Worm (Caenorhabditis elegans) whole organism, young adult: ENCODE measurements around the gene scl-21.
A peak's percentile ranks its signal among the peaks of the same experiment; 100 is the strongest.

Source experiments
- B0019.2 ChIP-seq: fragments of 200-800 bp; sonication (Bioruptor generic); conservative IDR thresholded peaks from 2 replicates; pipeline ENCODE4 v1.3.6; 2022; ENCODE audit warnings: missing genetic modification reagents, missing genetic modification characterization, missing compliant biosample characterization
- B0035.1 ChIP-seq: sonication (generic microtip); optimal IDR thresholded peaks from 2 replicates; lab custom pipeline; 2016; ENCODE audit warnings: missing genetic modification characterization, mild to moderate bottlenecking, missing compliant biosample characterization, missing genotype, missing genetic modification reagents
- B0261.1 ChIP-seq: sonication (generic microtip); optimal IDR thresholded peaks from 2 replicates; lab custom pipeline; 2016; ENCODE audit warnings: mild to moderate bottlenecking, missing genetic modification characterization, moderate library complexity, missing compliant biosample characterization
- F33H1.4 ChIP-seq: fragments of 200-800 bp; sonication (Bioruptor generic); IDR thresholded peaks from 2 replicates; pipeline ENCODE4 v1.3.6; 2022; ENCODE audit warnings: missing genetic modification reagents, missing genetic modification characterization, missing compliant biosample characterization
- F37B4.10 ChIP-seq: fragments of 200-800 bp; sonication (Bioruptor generic); IDR thresholded peaks from 2 replicates; pipeline ENCODE4 v1.3.6; 2022; ENCODE audit warnings: missing genetic modification characterization, missing compliant biosample characterization
- F49E8.2 ChIP-seq: sonication (generic microtip); optimal IDR thresholded peaks from 3 replicates; lab custom pipeline; 2017; ENCODE audit warnings: missing genetic modification characterization, mild to moderate bottlenecking, missing compliant biosample characterization, antibody characterized with exemption, moderate library complexity; ENCODE audit not compliant: insufficient read depth
- K12H6.12 ChIP-seq: fragments of 200-800 bp; sonication (Bioruptor generic); optimal IDR thresholded peaks from 2 replicates; lab custom pipeline; 2018; ENCODE audit warnings: mild to moderate bottlenecking, missing genetic modification characterization, missing compliant biosample characterization
- Y95B8A.8 ChIP-seq: fragments of 200-800 bp; sonication (Bioruptor generic); IDR thresholded peaks from 2 replicates; pipeline ENCODE4 v1.3.6; 2022; ENCODE audit warnings: missing genetic modification reagents, missing genetic modification characterization, missing compliant biosample characterization
- ZK185.1 ChIP-seq: sonication (generic microtip); optimal IDR thresholded peaks from 2 replicates; lab custom pipeline; 2016; ENCODE audit warnings: mild to moderate bottlenecking, missing genetic modification characterization, missing compliant biosample characterization; ENCODE audit not compliant: poor library complexity, severe bottlenecking
- akir-1 ChIP-seq: fragments of 200-800 bp; sonication (Bioruptor generic); optimal IDR thresholded peaks from 2 replicates; lab custom pipeline; 2018; ENCODE audit warnings: mild to moderate bottlenecking, missing genetic modification characterization, moderate library complexity, missing compliant biosample characterization
- aptf-3 ChIP-seq: fragments of 200-800 bp; sonication (Bioruptor generic); IDR thresholded peaks from 2 replicates; pipeline ENCODE4 v1.3.6; 2022; ENCODE audit warnings: missing genetic modification characterization, missing compliant biosample characterization
- attf-3 ChIP-seq: fragments of 200-800 bp; sonication (Bioruptor generic); conservative IDR thresholded peaks from 2 replicates; pipeline ENCODE4 v1.3.6; 2022; ENCODE audit warnings: missing genetic modification reagents, missing genetic modification characterization, missing compliant biosample characterization
- attf-5 ChIP-seq: fragments of 200-800 bp; sonication (Bioruptor generic); optimal IDR thresholded peaks from 2 replicates; lab custom pipeline; 2018; ENCODE audit warnings: mild to moderate bottlenecking, missing genetic modification characterization, missing compliant biosample characterization
- bed-1 ChIP-seq: fragments of 200-800 bp; sonication (Bioruptor generic); IDR thresholded peaks from 2 replicates; pipeline ENCODE4 v1.3.6; 2022; ENCODE audit warnings: missing genetic modification reagents, missing genetic modification characterization, missing compliant biosample characterization
- cebp-1 ChIP-seq, 2 experiments: fragments of 200-800 bp in 1 of 2; sonication (Bioruptor generic) in 1 of 2; sonication (generic microtip) in 1 of 2; IDR thresholded peaks in 1 of 2; optimal IDR thresholded peaks in 1 of 2; 2 replicates each; pipeline versions ENCODE4 v1.3.6 to Lab custom; 2017 to 2022; ENCODE audit warnings: missing compliant biosample characterization in 2 of 2, missing genetic modification characterization in 2 of 2, mild to moderate bottlenecking in 1 of 2, missing genetic modification reagents in 1 of 2, moderate library complexity in 1 of 2
- ceh-27 ChIP-seq: fragments of 200-800 bp; sonication (Bioruptor generic); optimal IDR thresholded peaks from 2 replicates; lab custom pipeline; 2018; ENCODE audit warnings: mild to moderate bottlenecking, missing genetic modification characterization, moderate library complexity, missing compliant biosample characterization
- ceh-91 ChIP-seq: fragments of 200-800 bp; sonication (Bioruptor generic); IDR thresholded peaks from 2 replicates; pipeline ENCODE4 v1.3.6; 2022; ENCODE audit warnings: missing genetic modification reagents, missing genetic modification characterization, missing compliant biosample characterization
- chd-7 ChIP-seq: sonication (generic microtip); optimal IDR thresholded peaks from 2 replicates; lab custom pipeline; 2016; ENCODE audit warnings: mild to moderate bottlenecking, missing genetic modification characterization, moderate library complexity, missing compliant biosample characterization
- egl-44 ChIP-seq: fragments of 200-800 bp; sonication (Bioruptor generic); IDR thresholded peaks from 2 replicates; pipeline ENCODE4 v1.3.6; 2022; ENCODE audit warnings: missing genetic modification reagents, missing genetic modification characterization, missing compliant biosample characterization
- ekl-4 ChIP-seq: fragments of 200-800 bp; sonication (Bioruptor generic); IDR thresholded peaks from 2 replicates; pipeline ENCODE4 v1.3.6; 2022; ENCODE audit warnings: missing genetic modification reagents, missing genetic modification characterization, missing compliant biosample characterization
- gei-17 ChIP-seq: fragments of 200-800 bp; sonication (Bioruptor generic); optimal IDR thresholded peaks from 2 replicates; lab custom pipeline; 2018; ENCODE audit warnings: mild to moderate bottlenecking, missing genetic modification characterization, missing compliant biosample characterization
- hlh-26 ChIP-seq: fragments of 200-800 bp; sonication (Bioruptor generic); conservative IDR thresholded peaks from 2 replicates; pipeline ENCODE4 v1.3.6; 2022; ENCODE audit warnings: missing genetic modification reagents, missing genetic modification characterization, missing compliant biosample characterization
- lag-1 ChIP-seq: fragments of 200-800 bp; sonication (Bioruptor generic); IDR thresholded peaks from 2 replicates; pipeline ENCODE4 v1.3.6; 2022; ENCODE audit warnings: missing genetic modification reagents, missing genetic modification characterization, missing compliant biosample characterization
- let-526 ChIP-seq: fragments of 200-800 bp; sonication (Bioruptor generic); IDR thresholded peaks from 2 replicates; pipeline ENCODE4 v1.3.6; 2022; ENCODE audit warnings: missing genetic modification reagents, missing genetic modification characterization, missing compliant biosample characterization
- let-607 ChIP-seq, 2 experiments: fragments of 200-800 bp in 1 of 2; sonication (Bioruptor generic) in 1 of 2; sonication (generic microtip) in 1 of 2; optimal IDR thresholded peaks; 2 replicates each; lab custom pipeline; 2016 to 2018; ENCODE audit warnings: mild to moderate bottlenecking in 2 of 2, missing compliant biosample characterization in 2 of 2, missing genetic modification characterization in 2 of 2, moderate library complexity in 2 of 2, missing genotype in 1 of 2
- lin-54 ChIP-seq: fragments of 200-800 bp; sonication (Bioruptor generic); optimal IDR thresholded peaks from 2 replicates; lab custom pipeline; 2018; ENCODE audit warnings: mild to moderate bottlenecking, missing genetic modification characterization, missing compliant biosample characterization
- lsy-27 ChIP-seq: sonication (generic microtip); optimal IDR thresholded peaks from 2 replicates; lab custom pipeline; 2017; ENCODE audit warnings: missing genetic modification characterization, mild to moderate bottlenecking, missing compliant biosample characterization, antibody characterized with exemption, missing genotype, borderline replicate concordance; ENCODE audit not compliant: insufficient read depth
- madf-3 ChIP-seq: fragments of 200-800 bp; sonication (Bioruptor generic); IDR thresholded peaks from 2 replicates; pipeline ENCODE4 v1.3.6; 2022; ENCODE audit warnings: missing genetic modification reagents, missing genetic modification characterization, missing compliant biosample characterization
- madf-8 ChIP-seq: fragments of 200-800 bp; sonication (Bioruptor generic); conservative IDR thresholded peaks from 2 replicates; pipeline ENCODE4 v1.3.6; 2022; ENCODE audit warnings: missing genetic modification reagents, missing genetic modification characterization, missing compliant biosample characterization
- nfya-2 ChIP-seq: fragments of 200-800 bp; sonication (Bioruptor generic); IDR thresholded peaks from 2 replicates; pipeline ENCODE4 v1.3.6; 2022; ENCODE audit warnings: missing genetic modification reagents, missing genetic modification characterization, missing compliant biosample characterization
- nhr-120 ChIP-seq: fragments of 200-800 bp; sonication (Bioruptor generic); IDR thresholded peaks from 2 replicates; pipeline ENCODE4 v1.3.6; 2022; ENCODE audit warnings: missing genetic modification characterization, missing compliant biosample characterization
- nhr-179 ChIP-seq: sonication (generic microtip); optimal IDR thresholded peaks from 2 replicates; lab custom pipeline; 2016; ENCODE audit warnings: mild to moderate bottlenecking, missing genetic modification characterization, missing compliant biosample characterization
- nhr-27 ChIP-seq: fragments of 200-800 bp; sonication (Bioruptor generic); optimal IDR thresholded peaks from 2 replicates; lab custom pipeline; 2018; ENCODE audit warnings: mild to moderate bottlenecking, missing genetic modification characterization, moderate library complexity, missing compliant biosample characterization
- nhr-90 ChIP-seq: sonication (generic microtip); optimal IDR thresholded peaks from 2 replicates; lab custom pipeline; 2016; ENCODE audit warnings: missing genotype, mild to moderate bottlenecking, missing genetic modification characterization, missing compliant biosample characterization
- pbrm-1 ChIP-seq: fragments of 200-800 bp; sonication (Bioruptor generic); IDR thresholded peaks from 2 replicates; pipeline ENCODE4 v1.3.6; 2022; ENCODE audit warnings: missing genetic modification reagents, missing genetic modification characterization, missing compliant biosample characterization
- pha-4 ChIP-seq: fragments of 150-350 bp; sonication (generic microtip); optimal IDR thresholded peaks from 2 replicates; lab custom pipeline; 2014; ENCODE audit warnings: missing biosample characterization, missing genetic modification reagents, missing genetic modification characterization
- repo-1 ChIP-seq: sonication (generic microtip); optimal IDR thresholded peaks from 2 replicates; lab custom pipeline; 2017; ENCODE audit warnings: mild to moderate bottlenecking, missing genetic modification characterization, missing compliant biosample characterization
- sdz-38 ChIP-seq: sonication (generic microtip); optimal IDR thresholded peaks from 2 replicates; lab custom pipeline; 2016; ENCODE audit warnings: missing genotype, missing genetic modification characterization, missing compliant biosample characterization
- snpc-1.1 ChIP-seq: sonication (generic microtip); optimal IDR thresholded peaks from 2 replicates; lab custom pipeline; 2017; ENCODE audit warnings: missing genetic modification characterization, mild to moderate bottlenecking, missing compliant biosample characterization, antibody characterized with exemption, moderate library complexity, missing genotype, missing genetic modification reagents; ENCODE audit not compliant: insufficient read depth
- somi-1 ChIP-seq: fragments of 200-800 bp; sonication (Bioruptor generic); optimal IDR thresholded peaks from 2 replicates; lab custom pipeline; 2018; ENCODE audit warnings: mild to moderate bottlenecking, missing genetic modification characterization, missing compliant biosample characterization
- tbx-9 ChIP-seq: sonication (generic microtip); optimal IDR thresholded peaks from 2 replicates; lab custom pipeline; 2016; ENCODE audit warnings: borderline replicate concordance, missing genetic modification characterization, inconsistent platforms, missing compliant biosample characterization
- tlf-1 ChIP-seq: fragments of 200-800 bp; sonication (Bioruptor generic); optimal IDR thresholded peaks from 2 replicates; lab custom pipeline; 2018; ENCODE audit warnings: mild to moderate bottlenecking, missing genetic modification characterization, missing compliant biosample characterization
- unc-130 ChIP-seq: sonication (generic microtip); optimal IDR thresholded peaks from 2 replicates; lab custom pipeline; 2016; ENCODE audit warnings: missing genetic modification reagents, missing genetic modification characterization, missing compliant biosample characterization
- ztf-22 ChIP-seq: fragments of 200-800 bp; sonication (Bioruptor generic); optimal IDR thresholded peaks from 2 replicates; lab custom pipeline; 2018; ENCODE audit warnings: mild to moderate bottlenecking, missing genetic modification characterization, moderate library complexity, missing compliant biosample characterization
- ztf-25 ChIP-seq: fragments of 200-800 bp; sonication (Bioruptor generic); IDR thresholded peaks from 2 replicates; pipeline ENCODE4 v1.3.6; 2022; ENCODE audit warnings: missing genetic modification reagents, missing genetic modification characterization, missing compliant biosample characterization
- ztf-26 ChIP-seq: sonication (generic microtip); optimal IDR thresholded peaks from 2 replicates; lab custom pipeline; 2017; ENCODE audit warnings: missing genetic modification characterization, missing compliant biosample characterization

scl-21 gene

ce11 chrV:19522551-19523137, 27.2 kb upstream of the scl-21 start (continued):
- peak; percentile 38 for TF ChIP-seq ZK185.1 (tag; lab: Kevin White, UChicago)
- peak; percentile 96 for TF ChIP-seq ztf-26 (tag; lab: Kevin White, UChicago)
- TF ChIP-seq attf-5 (GFP tag; lab: Kevin White, UChicago): peak; percentile 63
- TF ChIP-seq F37B4.10 (GFP tag; lab: Robert Waterston, UW): no peak
- peak; percentile 69 for TF ChIP-seq ceh-27 (GFP tag; lab: Kevin White, UChicago)
- TF ChIP-seq lsy-27 (tag; lab: Kevin White, UChicago): no peak
- no peak for TF ChIP-seq ztf-25 (GFP tag; lab: Robert Waterston, UW)
- TF ChIP-seq pbrm-1: peak; percentile 87; the same call in 1 of the 2 replicates
- TF ChIP-seq B0019.2 (GFP tag; lab: Robert Waterston, UW): no peak
- no peak for TF ChIP-seq bed-1
- no peak for TF ChIP-seq madf-8 (GFP tag; lab: Robert Waterston, UW)
- no peak for TF ChIP-seq tbx-9
- TF ChIP-seq ceh-91 (GFP tag; lab: Robert Waterston, UW): no peak
- TF ChIP-seq let-607 (tag; optimal IDR thresholded peaks at IDR 0.05; lab: Kevin White, UChicago): peak in 1 of 2 experiments; percentile 63
- TF ChIP-seq F49E8.2 (tag; lab: Kevin White, UChicago): no peak
- no peak for TF ChIP-seq pha-4 (tag; lab: Kevin White, UChicago)
- peak; percentile 41; the same call in 1 of the 2 replicates for TF ChIP-seq let-526 (GFP tag; lab: Robert Waterston, UW)
- no peak for TF ChIP-seq akir-1 (GFP tag; lab: Kevin White, UChicago)
- no peak for TF ChIP-seq nhr-120 (GFP tag; lab: Robert Waterston, UW)
- peak; percentile 93 for TF ChIP-seq chd-7
- peak; percentile 66 for TF ChIP-seq repo-1 (tag; lab: Kevin White, UChicago)
- peak; percentile 67 for TF ChIP-seq lin-54 (GFP tag; lab: Kevin White, UChicago)
- TF ChIP-seq unc-130 (GFP tag; lab: Kevin White, UChicago): no peak
- TF ChIP-seq B0261.1 (tag; lab: Kevin White, UChicago): peak; percentile 18
- peak; percentile 45 for TF ChIP-seq tlf-1 (GFP tag; lab: Kevin White, UChicago)
- TF ChIP-seq somi-1 (GFP tag; lab: Kevin White, UChicago): peak; percentile 93
- TF ChIP-seq nfya-2 (GFP tag; lab: Robert Waterston, UW): no peak
- peak; percentile 91 for TF ChIP-seq ztf-22 (GFP tag; lab: Kevin White, UChicago)
- TF ChIP-seq madf-3: 0 out of 2 replicates have a peak, but pooled peaks have one; percentile 2
- TF ChIP-seq gei-17 (GFP tag; lab: Kevin White, UChicago): peak; percentile 82
- no peak for TF ChIP-seq snpc-1.1 (tag; lab: Kevin White, UChicago)
- no peak for TF ChIP-seq Y95B8A.8 (GFP tag; lab: Robert Waterston, UW)
- TF ChIP-seq nhr-179: no peak
- peak; percentile 56; the same call in 1 of the 2 replicates for TF ChIP-seq egl-44 (GFP tag; lab: Robert Waterston, UW)
- TF ChIP-seq cebp-1 (GFP tag; IDR thresholded peaks at IDR 0.05; lab: Robert Waterston, UW): no peak; the same call in 1 of the 2 replicates
- TF ChIP-seq cebp-1 (tag; optimal IDR thresholded peaks at IDR 0.05; lab: Kevin White, UChicago): peak; percentile 82
- TF ChIP-seq aptf-3 (GFP tag; lab: Robert Waterston, UW): no peak
- TF ChIP-seq ekl-4: peak; percentile 88
- no peak for TF ChIP-seq nhr-27 (tag; lab: Kevin White, UChicago)
- TF ChIP-seq attf-3 (GFP tag; lab: Robert Waterston, UW): no peak
- TF ChIP-seq K12H6.12 (tag; lab: Kevin White, UChicago): peak; percentile 85
- no peak for TF ChIP-seq sdz-38 (tag; lab: Kevin White, UChicago)
- TF ChIP-seq hlh-26: 0 out of 2 replicates have a peak, but pooled peaks have one; percentile 66
- peak; percentile 25 for TF ChIP-seq nhr-90
- TF ChIP-seq F33H1.4 (GFP tag; lab: Robert Waterston, UW): no peak
- no peak for TF ChIP-seq B0035.1 (tag; lab: Kevin White, UChicago)
- no peak for TF ChIP-seq lag-1 (GFP tag; lab: Robert Waterston, UW)
